Fruit fly (Drosophila melanogaster) whole organism, embryonic: ENCODE measurements around the gene CG5810.

Source experiments
- B-H1 ChIP-seq: fragments of 200-800 bp; sonication (Bioruptor generic); IDR thresholded peaks from 3 replicates; pipeline ENCODE4 v1.3.6; 2022; ENCODE audit warnings: missing biosample characterization, missing genetic modification characterization
- B-H2 ChIP-seq: fragments of 200-800 bp; sonication (Bioruptor generic); optimal IDR thresholded peaks from 2 replicates; lab custom pipeline; 2018; ENCODE audit warnings: missing biosample characterization, mild to moderate bottlenecking, missing genetic modification characterization
- CG10462 ChIP-seq: fragments of 200-800 bp; sonication (Bioruptor generic); optimal IDR thresholded peaks from 2 replicates; lab custom pipeline; 2016; ENCODE audit warnings: missing biosample characterization, missing genetic modification characterization
- CG12236 ChIP-seq: fragments of 200-800 bp; sonication (Bioruptor generic); optimal IDR thresholded peaks from 2 replicates; lab custom pipeline; 2016; ENCODE audit warnings: missing biosample characterization, missing genetic modification characterization
- CG13287 ChIP-seq: fragments of 200-800 bp; sonication (Bioruptor generic); IDR thresholded peaks from 2 replicates; pipeline ENCODE4 v1.3.6; 2022; ENCODE audit warnings: missing biosample characterization, missing genetic modification characterization; ENCODE audit not compliant: partially characterized antibody
- CG14965 ChIP-seq: fragments of 200-800 bp; sonication (Bioruptor generic); optimal IDR thresholded peaks from 2 replicates; lab custom pipeline; 2016; ENCODE audit warnings: missing biosample characterization, missing genetic modification characterization, borderline replicate concordance
- CG1603 ChIP-seq: fragments of 200-800 bp; sonication (Bioruptor generic); optimal IDR thresholded peaks from 2 replicates; lab custom pipeline; 2019; ENCODE audit warnings: missing biosample characterization, mild to moderate bottlenecking, missing genetic modification characterization, moderate library complexity
- CG18599 ChIP-seq: fragments of 200-800 bp; sonication (Bioruptor generic); optimal IDR thresholded peaks from 3 replicates; lab custom pipeline; 2017; ENCODE audit warnings: missing biosample characterization, missing genetic modification characterization, mild to moderate bottlenecking, moderate library complexity, missing genetic modification reagents
- CG2120 ChIP-seq: fragments of 200-800 bp; sonication (Bioruptor generic); optimal IDR thresholded peaks from 3 replicates; lab custom pipeline; 2016; ENCODE audit warnings: missing biosample characterization, missing genetic modification characterization
- CG2678 ChIP-seq: fragments of 200-800 bp; sonication (Bioruptor generic); optimal IDR thresholded peaks from 3 replicates; lab custom pipeline; 2019; ENCODE audit warnings: missing biosample characterization, mild to moderate bottlenecking, missing genetic modification characterization, moderate library complexity
- CG30403 ChIP-seq: fragments of 200-800 bp; sonication (Bioruptor generic); optimal IDR thresholded peaks from 3 replicates; lab custom pipeline; 2016; ENCODE audit warnings: missing biosample characterization, missing genetic modification characterization
- CG31441 ChIP-seq: fragments of 200-800 bp; sonication (Bioruptor generic); IDR thresholded peaks from 2 replicates; pipeline ENCODE4 v1.3.6; 2022; ENCODE audit warnings: missing biosample characterization, missing genetic modification characterization
- CG32532 ChIP-seq: fragments of 200-800 bp; sonication (Bioruptor generic); IDR thresholded peaks from 2 replicates; pipeline ENCODE4 v1.3.6; 2022; ENCODE audit warnings: missing biosample characterization, missing genetic modification characterization
- CG32767 ChIP-seq: fragments of 200-800 bp; sonication (Bioruptor generic); IDR thresholded peaks from 2 replicates; pipeline ENCODE4 v1.3.6; 2022; ENCODE audit warnings: missing biosample characterization, missing genetic modification characterization
- CG33557 ChIP-seq: fragments of 200-800 bp; sonication (Bioruptor generic); optimal IDR thresholded peaks from 2 replicates; lab custom pipeline; 2019; ENCODE audit warnings: missing biosample characterization, mild to moderate bottlenecking, missing genetic modification characterization, moderate library complexity
- CG3726 ChIP-seq: fragments of 200-800 bp; sonication (Bioruptor generic); IDR thresholded peaks from 3 replicates; pipeline ENCODE4, ENCODE4 v1.3.6; 2022; ENCODE audit warnings: missing biosample characterization, missing genetic modification characterization
- CG5245 ChIP-seq: fragments of 200-800 bp; sonication (Bioruptor generic); optimal IDR thresholded peaks from 3 replicates; lab custom pipeline; 2016; ENCODE audit warnings: missing biosample characterization, missing genetic modification characterization
- CG6765 ChIP-seq: fragments of 200-800 bp; sonication (Bioruptor generic); optimal IDR thresholded peaks from 3 replicates; lab custom pipeline; 2017; ENCODE audit warnings: missing biosample characterization, mild to moderate bottlenecking, missing genetic modification characterization
- CG9437 ChIP-seq: fragments of 200-800 bp; sonication (Bioruptor generic); optimal IDR thresholded peaks from 2 replicates; lab custom pipeline; 2018; ENCODE audit warnings: missing biosample characterization, mild to moderate bottlenecking, missing genetic modification characterization
- CG9797 ChIP-seq: fragments of 200-800 bp; sonication (Bioruptor generic); optimal IDR thresholded peaks from 3 replicates; lab custom pipeline; 2018; ENCODE audit warnings: missing biosample characterization, mild to moderate bottlenecking, missing genetic modification characterization
- CrebB ChIP-seq: fragments of 200-800 bp; sonication (Bioruptor generic); optimal IDR thresholded peaks from 3 replicates; lab custom pipeline; 2018; ENCODE audit warnings: missing biosample characterization, mild to moderate bottlenecking, missing genetic modification characterization
- Dek ChIP-seq: fragments of 200-800 bp; sonication (Bioruptor generic); optimal IDR thresholded peaks from 3 replicates; lab custom pipeline; 2019; ENCODE audit warnings: missing biosample characterization, mild to moderate bottlenecking, missing genetic modification characterization, moderate library complexity
- Dp ChIP-seq: fragments of 200-800 bp; sonication (Bioruptor generic); optimal IDR thresholded peaks from 2 replicates; lab custom pipeline; 2018; ENCODE audit warnings: missing biosample characterization, mild to moderate bottlenecking, missing genetic modification characterization, moderate library complexity
- Hr39 ChIP-seq: fragments of >200 bp; optimal IDR thresholded peaks from 2 replicates; lab custom pipeline; 2017
- Lhr ChIP-seq: fragments of 200-800 bp; sonication (Bioruptor generic); optimal IDR thresholded peaks from 3 replicates; lab custom pipeline; 2017; ENCODE audit warnings: mild to moderate bottlenecking, missing biosample characterization, missing genetic modification reagents, missing genetic modification characterization
- Mad ChIP-seq: fragments of 200-800 bp; sonication (Bioruptor generic); optimal IDR thresholded peaks from 2 replicates; lab custom pipeline; 2016; ENCODE audit warnings: missing biosample characterization, missing genetic modification characterization
- NC2α ChIP-seq: fragments of 200-800 bp; sonication (Bioruptor generic); optimal IDR thresholded peaks from 2 replicates; lab custom pipeline; 2016; ENCODE audit warnings: missing biosample characterization, missing genetic modification characterization
- Sry-δ ChIP-seq: fragments of 200-800 bp; sonication (Bioruptor generic); optimal IDR thresholded peaks from 2 replicates; lab custom pipeline; 2016; ENCODE audit warnings: missing biosample characterization, missing genetic modification characterization
- Taf1 ChIP-seq: fragments of 200-800 bp; sonication (Bioruptor generic); IDR thresholded peaks from 2 replicates; pipeline ENCODE4 v1.3.6; 2022; ENCODE audit warnings: missing biosample characterization, missing genetic modification characterization
- bcd ChIP-seq: fragments of 200-800 bp; sonication (Bioruptor generic); optimal IDR thresholded peaks from 2 replicates; lab custom pipeline; 2017; ENCODE audit warnings: missing biosample characterization, mild to moderate bottlenecking, missing genetic modification characterization
- btn ChIP-seq: fragments of 200-800 bp; sonication (Bioruptor generic); optimal IDR thresholded peaks from 2 replicates; lab custom pipeline; 2016; ENCODE audit warnings: missing biosample characterization, missing genetic modification characterization
- cg ChIP-seq: fragments of 200-800 bp; sonication (Bioruptor generic); optimal IDR thresholded peaks from 3 replicates; lab custom pipeline; 2019; ENCODE audit warnings: missing biosample characterization, mild to moderate bottlenecking, missing genetic modification characterization, moderate library complexity
- chinmo ChIP-seq: fragments of 200-800 bp; sonication (Bioruptor generic); IDR thresholded peaks from 4 replicates; pipeline ENCODE4 v1.3.6; 2022; ENCODE audit warnings: missing biosample characterization, missing genetic modification characterization; ENCODE audit not compliant: partially characterized antibody
- cwo ChIP-seq: fragments of 200-800 bp; sonication (Bioruptor generic); optimal IDR thresholded peaks from 3 replicates; lab custom pipeline; 2017; ENCODE audit warnings: missing biosample characterization, missing genetic modification characterization, mild to moderate bottlenecking, moderate library complexity, missing genetic modification reagents
- dm ChIP-seq: fragments of 200-800 bp; sonication (Bioruptor generic); optimal IDR thresholded peaks from 3 replicates; lab custom pipeline; 2016; ENCODE audit warnings: missing biosample characterization, missing genetic modification characterization
- gcm ChIP-seq: fragments of 200-800 bp; sonication (Bioruptor generic); optimal IDR thresholded peaks from 2 replicates; lab custom pipeline; 2019; ENCODE audit warnings: missing biosample characterization, mild to moderate bottlenecking, missing genetic modification characterization, moderate library complexity
- gro ChIP-seq: fragments of 200-800 bp; sonication (Bioruptor generic); optimal IDR thresholded peaks from 2 replicates; lab custom pipeline; 2016; ENCODE audit warnings: missing biosample characterization, missing genetic modification characterization
- hb ChIP-seq: fragments of 200-800 bp; sonication (Bioruptor generic); IDR thresholded peaks from 3 replicates; pipeline ENCODE4 v1.3.6; 2022; ENCODE audit warnings: missing biosample characterization, missing genetic modification characterization; ENCODE audit not compliant: partially characterized antibody
- hkb ChIP-seq, 2 experiments: fragments of 200-800 bp in 1 of 2; fragments of >200 bp in 1 of 2; sonication (Bioruptor generic) in 1 of 2; IDR thresholded peaks in 1 of 2; optimal IDR thresholded peaks in 1 of 2; 2 replicates each; pipeline versions ENCODE4 v1.3.6 to Lab custom; 2017 to 2022; ENCODE audit warnings: missing biosample characterization in 1 of 2, missing genetic modification characterization in 1 of 2
- hth ChIP-seq: fragments of >200 bp; optimal IDR thresholded peaks from 2 replicates; lab custom pipeline; 2017; ENCODE audit warnings: inconsistent platforms
- lola ChIP-seq, 3 experiments: fragments of >200 bp in 2 of 3; fragments of 200-800 bp in 1 of 3; sonication (Bioruptor generic) in 1 of 3; optimal IDR thresholded peaks; 2 replicates each; lab custom pipeline; 2017 to 2019; ENCODE audit warnings: missing biosample characterization in 3 of 3, missing genetic modification characterization in 3 of 3, mild to moderate bottlenecking in 1 of 3, moderate library complexity in 1 of 3
- pfk ChIP-seq: fragments of 200-800 bp; sonication (Bioruptor generic); optimal IDR thresholded peaks from 2 replicates; lab custom pipeline; 2018; ENCODE audit warnings: missing biosample characterization, mild to moderate bottlenecking, missing genetic modification characterization, moderate library complexity
- pho ChIP-seq: fragments of 200-800 bp; sonication (Bioruptor generic); optimal IDR thresholded peaks from 2 replicates; lab custom pipeline; 2016; ENCODE audit warnings: missing biosample characterization, missing genetic modification characterization
- ranshi ChIP-seq: fragments of 200-800 bp; sonication (Bioruptor generic); IDR thresholded peaks from 2 replicates; pipeline ENCODE4 v1.3.6; 2022; ENCODE audit warnings: missing biosample characterization, missing genetic modification characterization
- sd ChIP-seq: fragments of 200-800 bp; sonication (Bioruptor generic); optimal IDR thresholded peaks from 3 replicates; lab custom pipeline; 2018; ENCODE audit warnings: missing biosample characterization, mild to moderate bottlenecking, missing genetic modification characterization, moderate library complexity
- sim ChIP-seq: fragments of 200-800 bp; sonication (Bioruptor generic); IDR thresholded peaks from 2 replicates; pipeline ENCODE4 v1.3.6; 2022; ENCODE audit warnings: missing biosample characterization, missing genetic modification characterization
- tgo ChIP-seq: fragments of 200-800 bp; sonication (Bioruptor generic); IDR thresholded peaks from 3 replicates; pipeline ENCODE4 v1.3.6; 2022; ENCODE audit warnings: missing biosample characterization, missing genetic modification characterization
- unc-4 ChIP-seq: fragments of 200-800 bp; sonication (Bioruptor generic); IDR thresholded peaks from 2 replicates; pipeline ENCODE4 v1.3.6; 2022; ENCODE audit warnings: missing biosample characterization, missing genetic modification characterization; ENCODE audit not compliant: partially characterized antibody
- wdn ChIP-seq: fragments of 200-800 bp; sonication (Bioruptor generic); IDR thresholded peaks from 2 replicates; pipeline ENCODE4 v1.3.6; 2022; ENCODE audit warnings: missing biosample characterization, missing genetic modification characterization

CG5810 gene

DNA sequence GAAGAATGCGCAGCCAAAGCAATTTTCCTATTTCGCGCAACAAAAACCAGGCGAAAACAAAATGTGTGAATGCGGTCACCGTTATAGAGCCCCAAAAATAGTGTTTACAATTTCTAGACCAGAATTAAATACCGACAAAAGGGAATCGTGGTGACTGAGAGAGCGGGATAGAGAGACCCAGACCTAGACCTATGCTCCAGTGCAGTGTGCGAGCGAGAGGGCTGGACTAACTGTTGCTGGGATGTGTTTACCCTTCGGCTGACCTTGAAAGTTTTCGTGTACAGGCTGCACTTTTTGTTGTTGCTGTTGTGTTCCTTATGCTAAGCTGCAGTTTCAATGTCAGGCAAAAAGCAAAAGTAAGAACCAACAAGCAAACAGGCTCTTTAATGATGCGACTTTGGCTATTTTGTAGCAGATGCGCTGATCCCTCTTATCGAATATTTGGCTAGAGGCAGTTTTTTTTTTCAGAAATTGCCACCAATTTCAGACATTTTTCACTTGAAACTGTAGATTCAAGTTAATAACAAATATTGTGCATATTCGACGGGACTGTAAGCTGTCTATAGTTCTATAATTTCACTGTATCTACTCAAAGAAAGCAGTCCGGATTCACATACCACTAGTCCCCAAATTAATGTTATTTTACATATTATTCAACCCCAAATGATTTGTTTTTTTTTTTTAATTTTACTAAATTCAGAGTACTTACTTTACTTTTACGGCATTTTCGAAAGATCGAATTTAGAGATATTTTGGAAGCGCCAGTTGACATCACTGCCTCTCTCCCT lies 23.2 kb downstream of the CG5810 start (continued):
- no peak for TF ChIP-seq hkb (optimal IDR thresholded peaks at IDR 0.05; lab: Kevin White, UChicago)
- TF ChIP-seq hkb (GFP tag; IDR thresholded peaks at IDR 0.05; lab: Robert Waterston, UW) = no peak
- TF ChIP-seq bcd (GFP tag; lab: Kevin White, UChicago) = peak; percentile 52
- TF ChIP-seq CG13287 (GFP tag; lab: Robert Waterston, UW) = no peak
- peak; percentile 16; the same call in 2 of the 3 replicates for TF ChIP-seq tgo (GFP tag; lab: Robert Waterston, UW)
- no peak for TF ChIP-seq CG32767 (GFP tag; lab: Robert Waterston, UW)
- TF ChIP-seq Sry-δ = no peak
- TF ChIP-seq chinmo (GFP tag; lab: Robert Waterston, UW) = peak; percentile 63; the same call in 1 of the 4 replicates
- TF ChIP-seq CrebB (tag; lab: Kevin White, UChicago) = no peak
- 0 out of 3 replicates have a peak, but pooled peaks have one; percentile 46 for TF ChIP-seq CG3726 (GFP tag; lab: Robert Waterston, UW)
- TF ChIP-seq sd (tag; lab: Kevin White, UChicago) = peak; percentile 46
- TF ChIP-seq Mad (GFP tag; lab: Kevin White, UChicago) = peak; percentile 29
- TF ChIP-seq CG32532 (GFP tag; lab: Robert Waterston, UW) = no peak
- no peak for TF ChIP-seq Dp (GFP tag; lab: Kevin White, UChicago)
- no peak for TF ChIP-seq NC2α
- peak; percentile 52 for TF ChIP-seq CG2120 (GFP tag; lab: Kevin White, UChicago)
- no peak for TF ChIP-seq CG9797
- no peak for TF ChIP-seq hb (GFP tag; lab: Robert Waterston, UW)
- TF ChIP-seq pho = peak; percentile 12
- 0 out of 2 replicates have a peak, but pooled peaks have one; percentile 27 for TF ChIP-seq CG31441 (GFP tag; lab: Robert Waterston, UW)
- peak; percentile 21 for TF ChIP-seq CG33557 (GFP tag; lab: Kevin White, UChicago)
- peak; percentile 24 for TF ChIP-seq CG10462 (GFP tag; lab: Kevin White, UChicago)
- no peak for TF ChIP-seq Lhr (GFP tag; lab: Kevin White, UChicago)
- peak; percentile 54 for TF ChIP-seq CG30403 (GFP tag; lab: Kevin White, UChicago)
- no peak for TF ChIP-seq Dek (tag; lab: Kevin White, UChicago)
- peak; percentile 63 for TF ChIP-seq CG6765 (GFP tag; lab: Kevin White, UChicago)
- no peak for TF ChIP-seq wdn (GFP tag; lab: Robert Waterston, UW)
- TF ChIP-seq gro (GFP tag; lab: Kevin White, UChicago) = no peak
- peak; percentile 13 for TF ChIP-seq cwo (GFP tag; lab: Kevin White, UChicago)
- no peak for TF ChIP-seq CG14965 (GFP tag; lab: Kevin White, UChicago)
- TF ChIP-seq gcm = no peak
- TF ChIP-seq dm (GFP tag; lab: Kevin White, UChicago) = no peak
- no peak for TF ChIP-seq sim (GFP tag; lab: Robert Waterston, UW)
- TF ChIP-seq unc-4 (GFP tag; lab: Robert Waterston, UW) = no peak
- TF ChIP-seq CG5245 (GFP tag; lab: Kevin White, UChicago) = peak; percentile 15
- TF ChIP-seq CG9437 (GFP tag; lab: Kevin White, UChicago) = peak; percentile 63
- TF ChIP-seq lola (GFP tag; optimal IDR thresholded peaks at IDR 0.05; lab: Kevin White, UChicago) = peak in 1 of 3 experiments; percentile 59
- TF ChIP-seq btn (GFP tag; lab: Kevin White, UChicago) = no peak
- peak; percentile 1 for TF ChIP-seq B-H2 (GFP tag; lab: Kevin White, UChicago)
- no peak for TF ChIP-seq cg (GFP tag; lab: Kevin White, UChicago)
- no peak for TF ChIP-seq Taf1 (GFP tag; lab: Robert Waterston, UW)
- peak; percentile 29 for TF ChIP-seq CG18599 (GFP tag; lab: Kevin White, UChicago)
- no peak for TF ChIP-seq B-H1 (GFP tag; lab: Robert Waterston, UW)
- no peak for TF ChIP-seq pfk (GFP tag; lab: Kevin White, UChicago)
- TF ChIP-seq CG12236 (GFP tag; lab: Kevin White, UChicago) = no peak
- TF ChIP-seq hth = no peak
- TF ChIP-seq CG2678 (tag; lab: Kevin White, UChicago) = peak; percentile 67
- TF ChIP-seq ranshi (GFP tag; lab: Robert Waterston, UW) = no peak
- TF ChIP-seq CG1603 (tag; lab: Kevin White, UChicago) = no peak
- TF ChIP-seq Hr39 (lab: Kevin White, UChicago) = no peak
